Worm (Caenorhabditis elegans): Measurements from ENCODE around the gene svh-2.

DNA sequence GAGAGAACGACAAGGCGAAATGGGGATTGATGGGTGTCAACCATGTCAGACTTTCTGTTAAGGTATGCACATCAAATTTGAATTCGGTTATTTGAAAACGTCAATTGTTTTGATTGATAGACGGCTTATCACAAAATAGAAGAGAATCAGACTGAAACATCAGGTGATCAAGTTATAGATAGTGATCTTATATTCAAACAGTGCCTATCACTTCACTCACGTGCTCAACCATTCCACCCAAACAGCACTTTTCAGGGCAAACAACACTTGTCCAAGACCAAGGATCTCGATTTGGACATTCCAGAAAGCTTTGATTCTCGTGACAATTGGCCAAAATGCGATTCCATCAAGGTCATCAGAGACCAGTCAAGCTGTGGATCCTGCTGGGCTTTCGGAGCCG lies 54.5 kb downstream of the svh-2 start:
- TF ChIP-seq tra-4 (tag; optimal IDR thresholded peaks at IDR 0.05) (no peak), ceh-13 (GFP tag; optimal IDR thresholded peaks at IDR 0.05) (no peak), ama-1 (optimal IDR thresholded peaks at IDR 0.05) (no peak), B0310.2 (tag; optimal IDR thresholded peaks at IDR 0.05) (no peak), pes-1 (GFP tag; IDR thresholded peaks at IDR 0.05) (no peak)

Measured in whole organism, early embryonic.